Worm (Caenorhabditis elegans): ENCODE results near the gene math-13.

ce11 chrII:1899934-1900333 is 24.2 kb downstream of the math-13 start, which contains the start of gene math-24:
- TF ChIP-seq ceh-9 (tag; optimal IDR thresholded peaks at IDR 0.05) (no peak), pha-4 (tag; optimal IDR thresholded peaks at IDR 0.05) (no peak), ztf-11 (tag; optimal IDR thresholded peaks at IDR 0.05) (no peak), ama-1 (optimal IDR thresholded peaks at IDR 0.05) (no peak), fkh-10 (GFP tag; optimal IDR thresholded peaks at IDR 0.05) (no peak)
